Worm (Caenorhabditis elegans) whole organism, L4 larva: ENCODE results near the gene gop-2.

Experiments used
- R02D3.7 ChIP-seq: fragments of 150-350 bp; sonication (generic microtip); optimal IDR thresholded peaks from 3 replicates; lab custom pipeline; 2014; ENCODE audit warnings: missing biosample characterization, missing genetic modification characterization
- aha-1 ChIP-seq: fragments of 150-350 bp; peaks from one replicate; lab custom pipeline; 2014; ENCODE audit warnings: missing biosample characterization, missing genetic modification characterization
- arid-1 ChIP-seq: fragments of 200-800 bp; sonication (Bioruptor generic); conservative IDR thresholded peaks from 2 replicates; pipeline ENCODE4 v1.3.6; 2022; ENCODE audit warnings: missing genetic modification reagents, missing genetic modification characterization, missing compliant biosample characterization
- ceh-28 ChIP-seq: fragments of 150-350 bp; optimal IDR thresholded peaks from 2 replicates; lab custom pipeline; 2014; ENCODE audit warnings: missing biosample characterization, missing genetic modification reagents, missing genetic modification characterization
- ceh-32 ChIP-seq: sonication (generic microtip); optimal IDR thresholded peaks from 2 replicates; lab custom pipeline; 2016; ENCODE audit warnings: mild to moderate bottlenecking, missing genetic modification characterization, missing compliant biosample characterization; ENCODE audit not compliant: poor library complexity
- ceh-44 ChIP-seq: fragments of 200-800 bp; sonication (Bioruptor generic); IDR thresholded peaks from 2 replicates; pipeline ENCODE4 v1.3.6; 2022; ENCODE audit warnings: missing genetic modification reagents, missing genetic modification characterization, missing compliant biosample characterization
- ceh-82 ChIP-seq: sonication (generic microtip); optimal IDR thresholded peaks from 2 replicates; lab custom pipeline; 2017; ENCODE audit warnings: missing biosample characterization, missing genetic modification characterization
- ctbp-1 ChIP-seq: fragments of 200-800 bp; sonication (Bioruptor generic); IDR thresholded peaks from 2 replicates; pipeline ENCODE4 v1.3.6; 2022; ENCODE audit warnings: missing genetic modification reagents, missing genetic modification characterization, missing compliant biosample characterization
- dmd-8 ChIP-seq: fragments of 200-800 bp; sonication (Bioruptor generic); IDR thresholded peaks from 2 replicates; pipeline ENCODE4 v1.3.6; 2022; ENCODE audit warnings: missing genetic modification characterization, missing compliant biosample characterization
- dmd-9 ChIP-seq: fragments of 200-800 bp; sonication (Bioruptor generic); IDR thresholded peaks from 2 replicates; pipeline ENCODE4 v1.3.6; 2022; ENCODE audit warnings: missing genetic modification reagents, missing genetic modification characterization, missing compliant biosample characterization
- dve-1 ChIP-seq: sonication (generic microtip); optimal IDR thresholded peaks from 2 replicates; lab custom pipeline; 2017; ENCODE audit warnings: antibody characterized with exemption, mild to moderate bottlenecking, missing genetic modification characterization, missing compliant biosample characterization; ENCODE audit not compliant: insufficient read depth
- egl-43 ChIP-seq: fragments of 200-800 bp; sonication (Bioruptor generic); IDR thresholded peaks from 2 replicates; pipeline ENCODE4 v1.3.6; 2022; ENCODE audit warnings: missing genetic modification reagents, missing genetic modification characterization, missing compliant biosample characterization
- fkh-10 ChIP-seq: fragments of 150-350 bp; optimal IDR thresholded peaks from 2 replicates; lab custom pipeline; 2014; ENCODE audit warnings: missing biosample characterization, missing genetic modification reagents, missing genetic modification characterization
- hlh-11 ChIP-seq: fragments of 200-800 bp; sonication (Bioruptor generic); optimal IDR thresholded peaks from 2 replicates; lab custom pipeline; 2018; ENCODE audit warnings: mild to moderate bottlenecking, missing genetic modification characterization, missing compliant biosample characterization
- hmg-1.1 ChIP-seq: fragments of 200-800 bp; sonication (Bioruptor generic); IDR thresholded peaks from 2 replicates; pipeline ENCODE4 v1.3.6; 2022; ENCODE audit warnings: missing genetic modification reagents, missing genetic modification characterization, missing compliant biosample characterization
- lim-7 ChIP-seq: fragments of 200-800 bp; sonication (Bioruptor generic); IDR thresholded peaks from 2 replicates; pipeline ENCODE4 v1.3.6; 2022; ENCODE audit warnings: missing genetic modification characterization, missing compliant biosample characterization
- lin-1 ChIP-seq: fragments of 200-800 bp; sonication (Bioruptor generic); IDR thresholded peaks from 2 replicates; pipeline ENCODE4 v1.3.6; 2022; ENCODE audit warnings: missing genetic modification reagents, missing genetic modification characterization, missing compliant biosample characterization
- lin-29 ChIP-seq: fragments of 200-800 bp; sonication (Bioruptor generic); IDR thresholded peaks from 2 replicates; pipeline ENCODE4 v1.3.6; 2022; ENCODE audit warnings: missing genetic modification reagents, missing genetic modification characterization, missing compliant biosample characterization
- lin-39 ChIP-seq: fragments of 150-350 bp; optimal IDR thresholded peaks from 2 replicates; lab custom pipeline; 2014; ENCODE audit warnings: missing biosample characterization, missing genetic modification reagents, missing genetic modification characterization
- lsy-2 ChIP-seq, 2 experiments: fragments of 150-350 bp in 1 of 2; sonication (generic microtip) in 1 of 2; optimal IDR thresholded peaks; 2 replicates each; lab custom pipeline; 2014 to 2017; ENCODE audit warnings: missing biosample characterization in 2 of 2, missing genetic modification characterization in 2 of 2
- mdt-29 ChIP-seq: fragments of 200-800 bp; sonication (Bioruptor generic); IDR thresholded peaks from 2 replicates; pipeline ENCODE4 v1.3.6; 2022; ENCODE audit warnings: missing genetic modification reagents, missing genetic modification characterization, missing compliant biosample characterization
- mep-1 ChIP-seq: fragments of 150-350 bp; sonication (generic microtip); optimal IDR thresholded peaks from 3 replicates; lab custom pipeline; 2014; ENCODE audit warnings: missing biosample characterization, missing genetic modification characterization
- mes-2 ChIP-seq: sonication (generic microtip); optimal IDR thresholded peaks from 2 replicates; lab custom pipeline; 2016; ENCODE audit warnings: missing genotype, mild to moderate bottlenecking, missing genetic modification characterization, missing compliant biosample characterization; ENCODE audit not compliant: poor library complexity, severe bottlenecking
- mxl-3 ChIP-seq: fragments of 200-800 bp; sonication (Bioruptor generic); optimal IDR thresholded peaks from 2 replicates; lab custom pipeline; 2018; ENCODE audit warnings: mild to moderate bottlenecking, missing genetic modification characterization, missing compliant biosample characterization
- nhr-10 ChIP-seq: fragments of 150-350 bp; optimal IDR thresholded peaks from 2 replicates; lab custom pipeline; 2014; ENCODE audit warnings: missing biosample characterization, missing genetic modification characterization
- nhr-102 ChIP-seq: sonication (generic microtip); optimal IDR thresholded peaks from 2 replicates; lab custom pipeline; 2016; ENCODE audit warnings: mild to moderate bottlenecking, missing genetic modification characterization, moderate library complexity, missing compliant biosample characterization
- nhr-11 ChIP-seq: fragments of 150-350 bp; optimal IDR thresholded peaks from 2 replicates; lab custom pipeline; 2014; ENCODE audit warnings: missing biosample characterization, missing genetic modification characterization
- nhr-28 ChIP-seq: fragments of 150-350 bp; optimal IDR thresholded peaks from 2 replicates; lab custom pipeline; 2014; ENCODE audit warnings: missing biosample characterization, missing genetic modification characterization
- nhr-42 ChIP-seq: fragments of 200-800 bp; sonication (Bioruptor generic); IDR thresholded peaks from 2 replicates; pipeline ENCODE4 v1.3.6; 2022; ENCODE audit warnings: missing genetic modification characterization, missing compliant biosample characterization
- nhr-77 ChIP-seq: fragments of 150-350 bp; optimal IDR thresholded peaks from 2 replicates; lab custom pipeline; 2014; ENCODE audit warnings: missing biosample characterization, missing genetic modification characterization
- php-3 ChIP-seq: fragments of 200-800 bp; sonication (Bioruptor generic); IDR thresholded peaks from 2 replicates; pipeline ENCODE4 v1.3.6; 2022; ENCODE audit warnings: missing genetic modification reagents, missing genetic modification characterization, missing compliant biosample characterization
- pqm-1 ChIP-seq: sonication (generic microtip); optimal IDR thresholded peaks from 2 replicates; lab custom pipeline; 2017; ENCODE audit warnings: missing biosample characterization, missing genetic modification characterization
- rbr-2 ChIP-seq: sonication (generic microtip); optimal IDR thresholded peaks from 2 replicates; lab custom pipeline; 2016; ENCODE audit warnings: missing genotype, missing genetic modification characterization, missing compliant biosample characterization
- set-16 ChIP-seq: fragments of 200-800 bp; sonication (Bioruptor generic); IDR thresholded peaks from 2 replicates; pipeline ENCODE4 v1.3.6; 2022; ENCODE audit warnings: missing genetic modification reagents, missing genetic modification characterization, missing compliant biosample characterization
- snpc-4 ChIP-seq: fragments of 150-350 bp; optimal IDR thresholded peaks from 2 replicates; lab custom pipeline; 2014; ENCODE audit warnings: missing biosample characterization, missing genetic modification characterization
- tag-97 ChIP-seq: fragments of 200-800 bp; sonication (Bioruptor generic); IDR thresholded peaks from 2 replicates; pipeline ENCODE4 v1.3.6; 2022; ENCODE audit warnings: missing genetic modification characterization, missing compliant biosample characterization
- tra-1 ChIP-seq: fragments of 200-800 bp; sonication (Bioruptor generic); IDR thresholded peaks from 2 replicates; pipeline ENCODE4 v1.3.6; 2022; ENCODE audit warnings: missing genetic modification reagents, missing genetic modification characterization, missing compliant biosample characterization
- unc-62 ChIP-seq, 3 experiments: fragments of 150-350 bp in 1 of 3; sonication (generic microtip); optimal IDR thresholded peaks in 2 of 3; peaks in 1 of 3; 1 replicate in 1 of 3; 2 replicates in 2 of 3; lab custom pipeline; 2014 to 2017; ENCODE audit warnings: missing biosample characterization in 3 of 3, missing genetic modification characterization in 3 of 3, missing genetic modification reagents in 3 of 3, missing genotype in 1 of 3
- zfp-3 ChIP-seq: fragments of 200-800 bp; sonication (Bioruptor generic); conservative IDR thresholded peaks from 2 replicates; pipeline ENCODE4 v1.3.6; 2022; ENCODE audit warnings: missing genetic modification reagents, missing genetic modification characterization, missing compliant biosample characterization

The gop-2 gene

ce11 chrIII:5280228-5280627 lies 21.4 kb downstream of the gop-2 start:
- TF ChIP-seq hmg-1.1 (GFP tag; lab: Robert Waterston, UW): 0 out of 2 replicates have a peak, but pooled peaks have one; percentile 9
- TF ChIP-seq ceh-44 (GFP tag; lab: Robert Waterston, UW): no peak
- 0 out of 2 replicates have a peak, but pooled peaks have one; percentile 29 for TF ChIP-seq tra-1
- peak; percentile 11 for TF ChIP-seq rbr-2 (tag; lab: Kevin White, UChicago)
- no peak for TF ChIP-seq dmd-9
- peak; percentile 12 for TF ChIP-seq mep-1
- peak in 1 of 2 experiments; percentile 64 for TF ChIP-seq lsy-2 (tag; optimal IDR thresholded peaks at IDR 0.05; lab: Kevin White, UChicago)

ce11 chrIII:5285484-5285883 lies 26.7 kb downstream of the gop-2 start:
- TF ChIP-seq set-16 (GFP tag; lab: Robert Waterston, UW) (peak; percentile 75), dmd-8 (GFP tag; lab: Robert Waterston, UW) (no peak), egl-43 (0 out of 2 replicates have a peak, but pooled peaks have one; percentile 26)

ce11 chrIII:5286205-5286604 lies 27.4 kb downstream of the gop-2 start, which contains the start of gene ZC395.11:
Gene ZC395.11 (minus strand): TSS chrIII:5286305.
- no peak for TF ChIP-seq nhr-42 (GFP tag; lab: Robert Waterston, UW)
- no peak for TF ChIP-seq R02D3.7 (tag; lab: Kevin White, UChicago)
- TF ChIP-seq ceh-44 (GFP tag; lab: Robert Waterston, UW): no peak
- no peak for TF ChIP-seq lin-29
- no peak for TF ChIP-seq mxl-3 (GFP tag; lab: Kevin White, UChicago)
- no peak for TF ChIP-seq tag-97
- TF ChIP-seq mep-1: no peak
- TF ChIP-seq arid-1 (GFP tag; lab: Robert Waterston, UW): no peak
- no peak for TF ChIP-seq lim-7 (GFP tag; lab: Robert Waterston, UW)
- TF ChIP-seq zfp-3 (GFP tag; lab: Robert Waterston, UW): no peak

- peak; percentile 31 for TF ChIP-seq fkh-10 (GFP tag; lab: Kevin White, UChicago)
- TF ChIP-seq lin-29: no peak
- TF ChIP-seq, all 104 proteins: peak for 1
Observed at ce11 chrIII:5287877-5288276, 29.1 kb downstream of the gop-2 start, which contains the start of gene T15B12.1. Gene T15B12.1 (plus strand): TSS chrIII:5288177.

ce11 chrIII:5290230-5290629 lies 31.4 kb downstream of the gop-2 start:
- TF ChIP-seq fkh-10 (GFP tag; lab: Kevin White, UChicago) (no peak), unc-62 (GFP tag; optimal IDR thresholded peaks at IDR 0.05 in 1 of 2; lab: Kevin White, UChicago) (peak in 1 of 2 experiments; percentile 95), unc-62 (tag; optimal IDR thresholded peaks at IDR 0.05; lab: Kevin White, UChicago) (no peak), aha-1 (tag; lab: Kevin White, UChicago) (peak; percentile 26)

ce11 chrIII:5291281-5291680 lies 32.5 kb downstream of the gop-2 start:
- TF ChIP-seq tra-1: peak; percentile 47; the same call in 1 of the 2 replicates
- no peak for TF ChIP-seq rbr-2 (tag; lab: Kevin White, UChicago)
- TF ChIP-seq hlh-11: peak; percentile 64
- TF ChIP-seq arid-1 (GFP tag; lab: Robert Waterston, UW): no peak
- no peak for TF ChIP-seq ceh-82 (tag; lab: Kevin White, UChicago)
- no peak for TF ChIP-seq lsy-2 (tag; optimal IDR thresholded peaks at IDR 0.05; lab: Kevin White, UChicago)
- TF ChIP-seq mep-1: no peak
- TF ChIP-seq nhr-77 (tag; lab: Kevin White, UChicago): no peak
- peak; percentile 13 for TF ChIP-seq nhr-102 (tag; lab: Kevin White, UChicago)
- no peak for TF ChIP-seq lim-7 (GFP tag; lab: Robert Waterston, UW)
- TF ChIP-seq mdt-29 (GFP tag; lab: Robert Waterston, UW): no peak
- no peak for TF ChIP-seq nhr-10 (tag; lab: Kevin White, UChicago)
- no peak for TF ChIP-seq ceh-28 (tag; lab: Kevin White, UChicago)
- no peak for TF ChIP-seq mes-2
- TF ChIP-seq ctbp-1 (GFP tag; lab: Robert Waterston, UW): no peak
- TF ChIP-seq hmg-1.1 (GFP tag; lab: Robert Waterston, UW): no peak
- no peak for TF ChIP-seq lin-39 (tag; lab: Kevin White, UChicago)
- TF ChIP-seq php-3: 0 out of 2 replicates have a peak, but pooled peaks have one; percentile 33
- TF ChIP-seq pqm-1: peak; percentile 85
- peak; percentile 34 for TF ChIP-seq nhr-28 (tag; lab: Kevin White, UChicago)
- peak; percentile 80 for TF ChIP-seq dve-1 (tag; lab: Kevin White, UChicago)
- TF ChIP-seq ceh-44 (GFP tag; lab: Robert Waterston, UW): no peak
- TF ChIP-seq nhr-42 (GFP tag; lab: Robert Waterston, UW): no peak
- no peak for TF ChIP-seq fkh-10 (GFP tag; lab: Kevin White, UChicago)
- no peak for TF ChIP-seq ceh-32 (tag; lab: Kevin White, UChicago)
- peak; percentile 31; the same call in 1 of the 2 replicates for TF ChIP-seq lin-1
- TF ChIP-seq snpc-4 (tag; lab: Kevin White, UChicago): no peak
- no peak for TF ChIP-seq nhr-11 (tag; lab: Kevin White, UChicago)
- no peak for TF ChIP-seq tag-97
